Worm (Caenorhabditis elegans) whole organism, early embryonic: ENCODE results near the gene gcy-23.

Experiments
- B0310.2 ChIP-seq: sonication (generic microtip); optimal IDR thresholded peaks from 2 replicates; lab custom pipeline; 2016; ENCODE audit warnings: mild to moderate bottlenecking, missing genetic modification characterization, missing compliant biosample characterization
- F13C5.2 ChIP-seq: sonication (generic microtip); optimal IDR thresholded peaks from 2 replicates; lab custom pipeline; 2017; ENCODE audit warnings: mild to moderate bottlenecking, missing genetic modification characterization, inconsistent platforms, missing compliant biosample characterization
- aly-1 ChIP-seq: sonication (generic microtip); optimal IDR thresholded peaks from 2 replicates; lab custom pipeline; 2016; ENCODE audit warnings: missing genetic modification characterization, missing compliant biosample characterization
- ama-1 ChIP-seq: fragments of 150-350 bp; optimal IDR thresholded peaks from 2 replicates; lab custom pipeline; 2014
- ceh-13 ChIP-seq: fragments of 200-800 bp; sonication (Bioruptor generic); optimal IDR thresholded peaks from 2 replicates; lab custom pipeline; 2018; ENCODE audit warnings: mild to moderate bottlenecking, missing genetic modification characterization, missing compliant biosample characterization
- ceh-36 ChIP-seq: sonication (generic microtip); optimal IDR thresholded peaks from 2 replicates; lab custom pipeline; 2016; ENCODE audit warnings: missing genetic modification characterization, inconsistent platforms, missing compliant biosample characterization
- ets-7 ChIP-seq: sonication (generic microtip); optimal IDR thresholded peaks from 2 replicates; lab custom pipeline; 2016; ENCODE audit warnings: missing genotype, missing genetic modification characterization, missing compliant biosample characterization
- flt-1 ChIP-seq: fragments of 200-800 bp; sonication (Bioruptor generic); IDR thresholded peaks from 2 replicates; pipeline ENCODE4 v1.3.6; 2022; ENCODE audit warnings: missing genetic modification characterization, missing compliant biosample characterization
- hmbx-1 ChIP-seq: sonication (generic microtip); optimal IDR thresholded peaks from 2 replicates; lab custom pipeline; 2016; ENCODE audit warnings: mild to moderate bottlenecking, missing genetic modification characterization, missing compliant biosample characterization
- hmg-4 ChIP-seq: fragments of 200-800 bp; sonication (Bioruptor generic); optimal IDR thresholded peaks from 2 replicates; lab custom pipeline; 2018; ENCODE audit warnings: mild to moderate bottlenecking, missing genetic modification characterization, missing compliant biosample characterization
- hnd-1 ChIP-seq: sonication (generic microtip); optimal IDR thresholded peaks from 2 replicates; lab custom pipeline; 2016; ENCODE audit warnings: missing genetic modification characterization, missing compliant biosample characterization
- pes-1 ChIP-seq: fragments of 200-800 bp; sonication (Bioruptor generic); IDR thresholded peaks from 2 replicates; pipeline ENCODE4 v1.3.6; 2022; ENCODE audit warnings: missing genetic modification reagents, missing genetic modification characterization, missing compliant biosample characterization
- scrt-1 ChIP-seq: fragments of 200-800 bp; sonication (Bioruptor generic); IDR thresholded peaks from 2 replicates; pipeline ENCODE4 v1.3.6; 2022; ENCODE audit warnings: missing genetic modification characterization, missing compliant biosample characterization
- sea-1 ChIP-seq: fragments of 200-800 bp; sonication (Bioruptor generic); conservative IDR thresholded peaks from 2 replicates; pipeline ENCODE4 v1.3.6; 2022; ENCODE audit warnings: missing genetic modification characterization, missing compliant biosample characterization
- tbx-11 ChIP-seq: fragments of 200-800 bp; sonication (Bioruptor generic); IDR thresholded peaks from 2 replicates; pipeline ENCODE4 v1.3.6; 2022; ENCODE audit warnings: missing genetic modification characterization, missing compliant biosample characterization
- tbx-37 ChIP-seq: fragments of 200-800 bp; sonication (Bioruptor generic); conservative IDR thresholded peaks from 2 replicates; pipeline ENCODE4 v1.3.6; 2022; ENCODE audit warnings: missing genetic modification reagents, missing genetic modification characterization, missing compliant biosample characterization
- tra-4 ChIP-seq: sonication (generic microtip); optimal IDR thresholded peaks from 2 replicates; lab custom pipeline; 2017; ENCODE audit warnings: missing genetic modification characterization, missing compliant biosample characterization

gcy-23 gene

DNA sequence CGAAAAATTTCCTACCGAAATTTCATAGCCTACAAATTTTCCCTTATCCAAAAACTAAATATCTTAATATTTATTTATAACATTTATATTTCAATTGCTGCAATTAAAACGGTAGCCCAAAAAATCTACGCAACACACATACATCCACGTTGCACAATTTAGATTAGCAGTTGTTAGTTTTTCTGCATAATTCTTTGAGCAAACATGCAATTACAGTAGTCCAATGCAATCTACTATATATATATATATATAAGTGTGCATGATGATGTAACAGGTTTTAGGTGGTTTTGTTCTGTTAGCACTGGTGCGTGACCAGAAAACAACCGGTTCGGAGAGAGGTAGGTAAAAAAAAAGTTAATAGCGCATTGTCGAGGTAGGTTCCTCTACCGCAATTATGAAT, 17.8 kb downstream of the gcy-23 start:
- TF ChIP-seq pes-1 (GFP tag; lab: Robert Waterston, UW), result no peak

DNA sequence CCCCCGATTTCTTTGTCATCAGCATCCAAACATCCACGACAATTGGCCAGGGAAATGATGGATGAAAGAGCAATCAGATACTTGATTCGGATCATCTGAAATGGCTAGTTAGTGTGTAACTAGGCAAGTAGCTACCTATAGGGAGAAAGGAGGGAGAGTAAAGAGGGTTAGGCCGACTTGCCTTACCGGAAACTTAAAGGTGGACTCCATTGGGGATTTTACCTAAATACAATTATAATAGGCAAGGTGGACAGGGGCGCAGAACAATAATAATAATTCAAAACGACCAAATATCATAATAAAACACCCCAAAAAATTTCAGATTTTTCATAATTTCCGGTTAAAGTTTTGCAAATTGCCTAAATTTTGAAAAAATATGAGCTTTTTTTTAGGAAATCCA, 21.6 kb downstream of the gcy-23 start, which contains the start of gene clec-173:
TSS of gene clec-173 (minus strand) at position 101 of the 400 bp plus-strand sequence.
- TF ChIP-seq flt-1 (GFP tag; lab: Robert Waterston, UW) (no peak), hnd-1 (no peak), ceh-36 (tag; lab: Kevin White, UChicago) (no peak), pes-1 (GFP tag; lab: Robert Waterston, UW) (no peak), hmbx-1 (no peak), hmg-4 (no peak), sea-1 (GFP tag; lab: Robert Waterston, UW) (no peak), tra-4 (tag; lab: Kevin White, UChicago) (no peak), aly-1 (no peak), B0310.2 (no peak), scrt-1 (no peak), F13C5.2 (no peak), tbx-11 (GFP tag; lab: Robert Waterston, UW) (no peak), ama-1 (lab: Kevin White, UChicago) (no peak), ets-7 (tag; lab: Kevin White, UChicago) (no peak), ceh-13 (no peak), tbx-37 (GFP tag; lab: Robert Waterston, UW) (no peak)

DNA sequence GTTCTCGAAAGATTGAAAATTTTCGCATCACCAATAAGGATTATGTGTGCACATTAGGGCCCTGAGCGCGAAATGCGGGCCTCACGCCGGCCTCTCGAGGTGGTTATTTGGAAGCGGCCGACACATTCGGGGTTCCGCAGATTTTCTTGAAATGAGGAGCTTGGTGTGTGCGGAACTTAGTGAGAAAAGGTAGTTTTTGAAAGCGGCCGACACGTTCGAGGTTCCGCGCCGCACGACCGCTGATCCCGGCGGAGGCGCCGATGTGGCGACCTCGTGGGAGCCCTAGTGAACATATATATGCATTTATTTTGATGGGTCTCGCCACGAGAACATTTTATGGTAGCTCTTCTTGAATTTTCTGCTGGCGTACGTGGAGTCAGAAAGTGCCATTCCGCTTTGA, 22.3 kb downstream of the gcy-23 start:
- TF ChIP-seq flt-1 (GFP tag; lab: Robert Waterston, UW) (no peak), hnd-1 (no peak), F13C5.2 (no peak), tra-4 (tag; lab: Kevin White, UChicago) (no peak), B0310.2 (no peak), ceh-36 (tag; lab: Kevin White, UChicago) (no peak), hmg-4 (no peak), hmbx-1 (no peak)

DNA sequence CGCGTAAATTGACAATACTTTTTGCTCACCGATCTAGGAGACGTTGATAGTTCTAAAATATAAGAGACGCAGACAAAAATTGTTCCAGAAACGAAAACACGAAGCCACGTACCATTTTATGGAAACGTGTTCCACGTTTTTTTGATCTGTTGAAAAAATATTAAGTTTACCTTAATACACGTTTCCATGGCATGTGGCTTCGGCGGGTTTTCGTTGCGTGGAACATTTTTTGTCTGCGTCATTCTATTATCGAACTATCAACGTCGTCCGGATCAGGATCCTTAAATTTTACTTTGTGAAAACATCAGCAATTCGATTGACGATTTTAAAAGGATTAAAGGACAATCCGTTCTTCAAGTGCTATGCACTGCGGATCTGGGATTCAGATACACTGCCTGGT, 23.5 kb downstream of the gcy-23 start, which contains the start of gene T26C12.2:
TSS of gene T26C12.2 (minus strand) at position 101 of the 400 bp plus-strand sequence.
- TF ChIP-seq ceh-13, result no peak

DNA sequence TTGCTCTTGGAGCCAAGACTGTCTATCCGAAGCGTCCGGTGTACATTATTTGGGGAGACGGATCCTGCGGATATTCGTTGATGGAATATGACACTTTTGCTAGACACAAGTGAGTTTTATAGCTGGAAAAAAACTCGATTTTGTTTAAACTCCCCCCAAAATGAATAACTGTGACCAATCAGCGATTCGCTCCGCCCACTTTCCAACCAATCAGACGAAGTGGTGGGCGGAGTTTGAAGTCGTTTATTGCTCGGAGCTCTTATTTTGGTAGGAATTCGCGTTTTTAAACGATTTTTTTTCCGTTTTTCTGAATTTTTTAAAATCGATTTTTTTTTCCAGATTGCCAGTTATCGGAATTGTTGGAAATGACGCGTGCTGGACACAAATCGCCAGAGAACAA, 27.4 kb downstream of the gcy-23 start:
- TF ChIP-seq tbx-37 (GFP tag; lab: Robert Waterston, UW) (no peak), ama-1 (lab: Kevin White, UChicago) (no peak), F13C5.2 (no peak), ceh-13 (no peak), hmbx-1 (no peak), tbx-11 (GFP tag; lab: Robert Waterston, UW) (no peak), B0310.2 (no peak), hnd-1 (no peak), ets-7 (tag; lab: Kevin White, UChicago) (no peak), aly-1 (no peak), tra-4 (tag; lab: Kevin White, UChicago) (no peak), sea-1 (GFP tag; lab: Robert Waterston, UW) (no peak), ceh-36 (tag; lab: Kevin White, UChicago) (no peak), hmg-4 (no peak)

DNA sequence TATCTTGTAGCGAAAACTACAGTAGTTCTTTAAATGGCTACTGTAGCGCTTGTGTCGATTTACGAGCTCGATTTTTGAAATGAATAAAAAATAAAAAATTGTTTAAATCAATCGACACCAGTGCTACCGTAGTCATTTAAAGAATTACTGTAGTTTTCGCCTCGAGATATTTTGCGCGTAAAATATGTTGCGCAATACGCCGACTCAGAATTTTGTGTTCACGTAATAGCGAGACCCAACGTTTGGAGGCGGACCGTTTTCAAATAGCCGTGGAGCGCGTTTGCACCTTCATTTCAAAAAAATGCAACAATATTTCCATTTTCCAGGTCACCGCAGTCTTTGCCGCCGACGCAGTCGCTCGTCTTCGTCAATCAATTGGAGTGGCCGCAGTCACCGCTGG, 28.9 kb downstream of the gcy-23 start:
- TF ChIP-seq scrt-1, result no peak
- no peak for TF ChIP-seq flt-1 (GFP tag; lab: Robert Waterston, UW)

DNA sequence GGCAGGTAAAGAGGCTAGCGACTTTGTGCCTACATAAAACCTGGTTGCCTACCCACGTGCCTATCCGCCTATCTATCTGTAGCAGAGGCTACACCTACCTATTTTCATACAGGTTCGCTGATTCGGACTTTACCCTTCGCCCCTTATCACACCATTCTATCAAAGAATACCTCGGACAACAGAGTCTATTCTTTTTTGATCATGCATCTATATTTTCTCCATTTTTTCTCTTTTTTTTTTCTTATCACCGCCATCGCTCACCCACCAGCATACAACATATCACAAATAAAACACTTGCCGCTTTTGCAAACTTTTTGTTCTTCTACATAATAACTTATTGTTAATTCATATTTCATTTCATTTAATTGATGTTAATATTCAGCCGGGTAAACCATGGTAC, 30.6 kb downstream of the gcy-23 start, which contains the start of gene T26C12.1:
TSS of gene T26C12.1 (plus strand) at position 383 of the 400 bp plus-strand sequence.
- TF ChIP-seq tbx-11 (GFP tag; lab: Robert Waterston, UW) (no peak), sea-1 (GFP tag; lab: Robert Waterston, UW) (no peak)

DNA sequence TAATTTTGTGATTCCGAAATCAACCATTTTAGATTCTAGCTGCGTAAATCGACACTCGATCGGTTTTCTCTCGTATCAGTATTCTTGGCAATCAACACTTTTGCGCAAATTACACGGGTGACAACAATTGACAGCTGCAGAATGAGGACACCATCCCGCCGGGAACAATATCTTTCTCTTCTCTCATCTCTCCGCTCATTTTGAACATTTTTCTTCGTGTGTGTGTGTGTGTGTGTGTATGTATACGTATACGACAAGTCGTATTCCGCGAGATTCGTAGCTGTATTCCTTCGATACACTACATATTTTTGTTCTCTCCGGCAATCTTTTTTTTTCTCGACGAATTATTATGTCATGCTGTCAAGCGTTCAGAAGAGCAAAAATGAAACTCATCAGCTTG, 32.3 kb downstream of the gcy-23 start:
- TF ChIP-seq sea-1 (GFP tag; lab: Robert Waterston, UW) (no peak), ceh-36 (tag; lab: Kevin White, UChicago) (no peak), hmbx-1 (no peak), tra-4 (tag; lab: Kevin White, UChicago) (no peak), ceh-13 (no peak), tbx-37 (GFP tag; lab: Robert Waterston, UW) (no peak), flt-1 (GFP tag; lab: Robert Waterston, UW) (no peak), hmg-4 (no peak), B0310.2 (no peak), pes-1 (GFP tag; lab: Robert Waterston, UW) (no peak)

DNA sequence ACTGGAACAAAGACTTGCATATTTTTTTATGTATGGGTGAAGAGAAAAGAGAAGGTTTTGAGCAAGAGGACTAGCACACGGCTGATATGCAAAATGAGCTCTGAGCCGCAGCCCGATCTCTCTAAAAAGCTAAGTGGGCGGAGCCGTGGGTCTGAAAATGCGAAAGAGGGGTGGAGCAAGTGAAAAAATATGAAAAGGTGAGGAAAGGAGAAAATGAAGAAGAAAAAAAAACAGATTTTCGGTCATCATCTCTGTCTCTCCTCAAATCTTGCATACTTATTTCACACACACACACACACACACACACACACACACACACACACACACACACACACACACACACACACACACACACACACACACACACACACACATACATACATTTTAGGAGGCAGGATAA, 34.7 kb downstream of the gcy-23 start, which contains the start of gene dmd-9:
TSS of gene dmd-9 (minus strand) at position 101 of the 400 bp plus-strand sequence.
- TF ChIP-seq scrt-1 (no peak), hmg-4 (no peak), sea-1 (GFP tag; lab: Robert Waterston, UW) (no peak), ceh-36 (tag; lab: Kevin White, UChicago) (no peak), aly-1 (no peak), hnd-1 (no peak), ceh-13 (no peak), ama-1 (lab: Kevin White, UChicago) (no peak), pes-1 (GFP tag; lab: Robert Waterston, UW) (no peak), tra-4 (tag; lab: Kevin White, UChicago) (no peak), hmbx-1 (no peak)

DNA sequence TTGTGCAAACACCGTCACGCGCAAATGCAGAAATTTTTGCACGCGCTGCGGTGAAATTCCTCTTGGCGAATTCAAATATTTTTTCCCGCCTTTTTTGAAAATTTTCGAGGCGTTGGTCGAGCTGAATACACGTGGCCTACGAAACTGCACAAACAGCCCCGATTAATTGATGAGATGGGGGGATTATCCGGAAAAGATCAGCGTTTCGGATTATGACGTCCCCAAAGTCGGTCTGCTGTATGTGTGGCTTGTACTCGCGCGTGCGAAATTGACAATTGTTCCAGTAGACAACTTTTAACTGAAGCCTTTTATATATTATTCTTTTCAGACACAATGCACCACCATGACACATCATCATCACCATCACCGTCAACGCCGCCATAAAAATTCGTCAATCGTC, 37.1 kb downstream of the gcy-23 start:
- TF ChIP-seq tbx-37 (GFP tag; lab: Robert Waterston, UW), result no peak
- TF ChIP-seq tra-4 (tag; lab: Kevin White, UChicago), result no peak
- TF ChIP-seq tbx-11 (GFP tag; lab: Robert Waterston, UW), result no peak
- no peak for TF ChIP-seq B0310.2
- TF ChIP-seq ama-1 (lab: Kevin White, UChicago), result no peak
